Fruit fly (Drosophila melanogaster) whole organism, wandering third instar larva: ENCODE measurements around the gene Fur2.

ENCODE experiments used
- Abd-B ChIP-seq: fragments of >200 bp; optimal IDR thresholded peaks from 2 replicates; lab custom pipeline; 2017; ENCODE audit warnings: missing biosample characterization, missing genetic modification characterization
- CG32264 ChIP-seq: fragments of 200-800 bp; sonication (Bioruptor generic); optimal IDR thresholded peaks from 2 replicates; lab custom pipeline; 2016; ENCODE audit warnings: missing biosample characterization, missing genetic modification characterization
- GATAd ChIP-seq: sonication (Bioruptor generic); optimal IDR thresholded peaks from 2 replicates; lab custom pipeline; 2016; ENCODE audit warnings: missing biosample characterization, missing genetic modification characterization
- Hr78 ChIP-seq: fragments of >200 bp; optimal IDR thresholded peaks from 2 replicates; lab custom pipeline; 2017; ENCODE audit warnings: missing biosample characterization, missing genetic modification characterization
- Jra ChIP-seq: sonication (Bioruptor generic); optimal IDR thresholded peaks from 2 replicates; lab custom pipeline; 2016; ENCODE audit warnings: missing biosample characterization, missing genetic modification characterization
- Myc ChIP-seq: fragments of >200 bp; optimal IDR thresholded peaks from 2 replicates; lab custom pipeline; 2017
- OdsH ChIP-seq: fragments of 200-800 bp; sonication (Bioruptor generic); optimal IDR thresholded peaks from 2 replicates; lab custom pipeline; 2016; ENCODE audit warnings: missing biosample characterization, mild to moderate bottlenecking, missing genetic modification characterization
- dsf ChIP-seq: sonication (Bioruptor generic); optimal IDR thresholded peaks from 2 replicates; lab custom pipeline; 2016; ENCODE audit warnings: missing biosample characterization, missing genetic modification characterization, borderline replicate concordance
- h ChIP-seq: fragments of 200-800 bp; sonication (Bioruptor generic); optimal IDR thresholded peaks from 3 replicates; lab custom pipeline; 2016; ENCODE audit warnings: missing biosample characterization, mild to moderate bottlenecking, missing genetic modification characterization
- jim ChIP-seq: fragments of 175-275, 200-325 bp; sonication (Bioruptor generic); optimal IDR thresholded peaks from 2 replicates; lab custom pipeline; 2016; ENCODE audit warnings: missing biosample characterization, mild to moderate bottlenecking, missing genetic modification characterization
- pan ChIP-seq: fragments of >200 bp; optimal IDR thresholded peaks from 2 replicates; lab custom pipeline; 2017
- psq ChIP-seq: fragments of 200-800 bp; sonication (Bioruptor generic); optimal IDR thresholded peaks from 3 replicates; lab custom pipeline; 2017; ENCODE audit warnings: missing biosample characterization, mild to moderate bottlenecking, missing genetic modification characterization, moderate library complexity
- rgr ChIP-seq: fragments of 200-800 bp; sonication (Bioruptor generic); optimal IDR thresholded peaks from 3 replicates; lab custom pipeline; 2016; ENCODE audit warnings: missing biosample characterization, mild to moderate bottlenecking, missing genetic modification characterization

DNA sequence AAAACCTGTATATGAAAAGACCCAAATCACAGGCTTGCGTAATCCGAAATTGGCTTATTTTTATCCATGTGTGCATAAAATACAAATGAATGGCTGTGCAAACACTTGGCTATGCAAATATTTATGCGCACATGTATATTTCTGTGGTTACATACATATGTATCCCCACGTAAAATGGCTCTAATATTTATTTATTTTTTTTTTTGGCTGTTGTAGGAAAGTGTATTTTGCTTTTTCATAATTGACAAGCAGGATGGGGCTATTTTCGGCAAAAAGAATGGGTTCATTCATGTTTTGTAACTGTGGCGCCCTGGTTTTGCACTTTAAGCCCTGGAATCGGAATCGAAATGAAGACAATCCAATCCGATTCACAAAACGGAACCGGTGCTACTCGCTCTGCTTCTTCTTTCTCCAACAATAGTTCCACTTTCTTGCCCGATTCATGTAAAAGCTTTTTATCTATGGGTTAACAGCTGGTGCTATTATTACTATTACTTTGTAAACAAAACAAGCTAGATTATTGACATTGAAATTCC lies 37.7 kb upstream of the Fur2 start:
- no peak for TF ChIP-seq CG32264 (GFP tag; lab: Kevin White, UChicago)
- peak; percentile 25 for TF ChIP-seq Jra
- no peak for TF ChIP-seq jim (GFP tag; lab: Kevin White, UChicago)
- TF ChIP-seq h (GFP tag; lab: Kevin White, UChicago), result peak; percentile 78
- TF ChIP-seq Hr78 (GFP tag; lab: Kevin White, UChicago), result no peak
- TF ChIP-seq Myc (lab: Kevin White, UChicago), result no peak
- no peak for TF ChIP-seq pan (lab: Kevin White, UChicago)
- peak; percentile 61 for TF ChIP-seq psq
- TF ChIP-seq rgr (GFP tag; lab: Kevin White, UChicago), result peak; percentile 82
- peak; percentile 68 for TF ChIP-seq OdsH (GFP tag; lab: Kevin White, UChicago)
- no peak for TF ChIP-seq Abd-B (GFP tag; lab: Kevin White, UChicago)
- TF ChIP-seq dsf (GFP tag; lab: Kevin White, UChicago), result no peak
- no peak for TF ChIP-seq GATAd (GFP tag; lab: Kevin White, UChicago)
